Worm (Caenorhabditis elegans) whole organism, midembryonic: ENCODE measurements around the gene F27C8.3.
"Not testable (repeated sequence)": the region's sequence is repeated elsewhere in the genome, so short reads cannot be mapped to it uniquely, and the experiment has no call there.

Experiments
- T22C8.4 ChIP-seq: fragments of 200-800 bp; sonication (Bioruptor generic); IDR thresholded peaks from 2 replicates; pipeline ENCODE4 v1.3.6; 2022; ENCODE audit warnings: missing genetic modification characterization, missing compliant biosample characterization
- cog-1 ChIP-seq: sonication (generic microtip); optimal IDR thresholded peaks from 2 replicates; lab custom pipeline; 2016; ENCODE audit warnings: missing genetic modification characterization, missing compliant biosample characterization
- klf-2 ChIP-seq: fragments of 200-800 bp; sonication (Bioruptor generic); conservative IDR thresholded peaks from 2 replicates; pipeline ENCODE4 v1.3.6; 2022; ENCODE audit warnings: missing genetic modification reagents, missing genetic modification characterization, missing compliant biosample characterization
- ref-1 ChIP-seq: fragments of 200-800 bp; sonication (Bioruptor generic); conservative IDR thresholded peaks from 2 replicates; pipeline ENCODE4 v1.3.6; 2022; ENCODE audit warnings: missing genetic modification reagents, missing genetic modification characterization, missing compliant biosample characterization
- ztf-23 ChIP-seq: fragments of 200-800 bp; sonication (Bioruptor generic); IDR thresholded peaks from 2 replicates; pipeline ENCODE4 v1.3.6; 2022; ENCODE audit warnings: missing genetic modification reagents, missing genetic modification characterization, missing compliant biosample characterization
- ztf-29 ChIP-seq: fragments of 200-800 bp; sonication (Bioruptor generic); IDR thresholded peaks from 2 replicates; pipeline ENCODE4 v1.3.6; 2022; ENCODE audit warnings: missing genetic modification reagents, missing genetic modification characterization, missing compliant biosample characterization

ce11 chrIV:9595779-9596406 lies at the start of gene F27C8.3, which contains the start of gene F27C8.2:
- TF ChIP-seq cog-1 (tag; lab: Kevin White, UChicago); klf-2 (GFP tag; lab: Robert Waterston, UW); ztf-29 (GFP tag; lab: Robert Waterston, UW); T22C8.4 (GFP tag; lab: Robert Waterston, UW); ztf-23 (GFP tag; lab: Robert Waterston, UW); ref-1: not testable (repeated sequence)
